Fruit fly (Drosophila melanogaster) ovary, adult (tissue): Measurements from ENCODE around the gene CG5386.
A peak's percentile ranks its signal among the peaks of the same experiment; 100 is the strongest.

Experiments used
- CG17801 ChIP-seq: fragments of 200-800 bp; optimal IDR thresholded peaks from 2 replicates; lab custom pipeline; 2019; ENCODE audit warnings: missing biosample characterization, mild to moderate bottlenecking, missing genetic modification characterization, moderate library complexity; ENCODE audit not compliant: partially characterized antibody

Gene CG5386

dm6 chr3R:22358810-22359209 lies 16.8 kb upstream of the CG5386 start:
- TF ChIP-seq CG17801 (GFP tag; lab: Kevin White, UChicago), result no peak

DNA sequence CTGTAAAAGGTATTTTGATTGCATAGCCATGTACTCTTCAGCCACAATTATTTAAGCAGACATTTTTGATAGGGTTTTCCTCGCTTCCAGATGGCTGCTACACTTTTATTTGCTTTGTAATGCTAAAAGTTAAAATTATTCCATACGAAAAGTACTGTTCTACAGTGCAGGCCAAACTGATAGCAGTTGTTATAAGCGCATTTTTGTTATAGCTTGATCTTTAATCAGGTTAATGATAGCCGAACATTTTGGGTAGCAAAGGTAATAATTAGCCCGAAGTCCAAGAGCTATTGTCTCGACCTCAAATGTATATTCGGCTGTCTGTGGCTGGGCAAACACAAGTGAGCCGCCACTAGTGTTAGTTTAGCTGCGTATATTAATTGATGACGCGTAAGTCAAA lies 15.9 kb upstream of the CG5386 start:
- no peak for TF ChIP-seq CG17801 (GFP tag; lab: Kevin White, UChicago)

- TF ChIP-seq CG17801 (GFP tag; lab: Kevin White, UChicago), result peak; percentile 14
Measured at dm6 chr3R:22356464-22357410, 14.7 kb upstream of the CG5386 start, which contains the start of gene Sar1. TSS of gene Sar1 (plus strand) at chr3R:22356685.

- TF ChIP-seq CG17801 (GFP tag; lab: Kevin White, UChicago), result no peak
Measured at dm6 chr3R:22351396-22351795, 9.3 kb upstream of the CG5386 start, which contains the start of gene rdhB. TSS of gene rdhB (plus strand) at chr3R:22351696.

dm6 chr3R:22342708-22343107 lies 657 bp upstream of the CG5386 start:
- no peak for TF ChIP-seq CG17801 (GFP tag; lab: Kevin White, UChicago)

DNA sequence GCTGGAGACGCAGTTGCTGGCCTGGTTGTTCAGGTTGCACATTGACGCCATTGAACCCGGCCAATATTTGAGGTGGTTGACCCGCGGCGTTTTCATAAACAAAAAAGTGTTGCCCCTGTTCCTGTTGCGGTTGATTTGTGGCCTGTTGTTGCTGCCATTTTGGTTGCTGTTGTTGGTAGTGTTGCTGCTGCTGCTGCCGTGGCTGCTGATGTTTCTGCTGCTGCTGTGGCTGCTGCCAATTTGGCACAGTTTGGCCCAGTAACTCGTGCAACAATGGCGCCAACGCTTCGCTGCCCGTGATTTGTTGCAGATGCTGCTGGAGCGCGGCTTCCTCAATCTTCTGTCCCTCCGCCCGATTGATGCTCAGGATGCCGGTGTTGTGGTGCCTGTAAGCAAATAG lies 399 bp downstream of the CG5386 start:
- TF ChIP-seq CG17801 (GFP tag; lab: Kevin White, UChicago), result no peak

dm6 chr3R:22340207-22340606 lies 1.8 kb downstream of the CG5386 start, which contains the start of gene CG5388:
TSS of gene CG5388 (minus strand) at chr3R:22340307.
- no peak for TF ChIP-seq CG17801 (GFP tag; lab: Kevin White, UChicago)

DNA sequence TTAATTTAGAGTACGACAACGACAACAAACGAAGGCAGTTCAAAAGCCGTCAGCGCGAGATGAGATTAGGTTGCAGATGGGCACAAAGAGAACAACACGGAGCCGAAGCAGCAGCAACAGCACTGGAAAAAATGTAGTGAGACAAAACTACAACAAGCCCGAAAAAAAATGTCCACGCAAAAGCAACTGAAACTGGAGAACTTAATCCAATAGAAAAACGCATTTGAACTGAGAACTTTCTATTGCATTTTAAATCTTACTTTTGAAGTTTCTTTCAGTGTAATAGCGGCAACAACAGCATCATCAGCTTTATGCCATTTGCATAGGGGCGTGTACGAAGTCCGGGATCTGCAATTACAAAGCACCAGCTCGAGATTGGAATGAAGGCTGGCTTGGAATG lies 2.5 kb downstream of the CG5386 start:
- no peak for TF ChIP-seq CG17801 (GFP tag; lab: Kevin White, UChicago)

- no peak for TF ChIP-seq CG17801 (GFP tag; lab: Kevin White, UChicago)
Measured at dm6 chr3R:22334050-22334449, 8.0 kb downstream of the CG5386 start, which contains the start of gene CG5391. TSS of gene CG5391 (minus strand) at chr3R:22334150.

DNA sequence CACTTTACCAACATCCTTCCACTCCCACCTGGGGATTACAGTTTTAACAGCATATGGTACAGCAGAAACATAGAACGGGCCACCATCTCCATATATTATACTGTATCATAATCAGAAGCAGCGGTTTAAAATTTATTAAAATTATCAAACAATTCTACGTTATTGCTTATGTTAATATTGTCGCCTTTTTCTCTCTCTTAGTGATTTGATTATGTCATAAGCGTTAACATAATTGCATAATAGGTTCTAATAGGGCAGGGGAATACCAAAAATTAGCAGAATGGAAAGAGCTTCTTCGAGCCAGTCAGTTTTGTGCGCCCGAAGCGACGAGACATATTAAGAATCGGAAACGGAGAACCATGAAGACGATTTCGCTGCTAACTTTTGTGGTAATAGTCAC lies 10.4 kb downstream of the CG5386 start, which contains the start of gene CG13862:
Gene CG13862, plus strand, starts transcription at position 301 of the 400 bp plus-strand sequence.
- no peak for TF ChIP-seq CG17801 (GFP tag; lab: Kevin White, UChicago)

dm6 chr3R:22330512-22331119 lies 11.4 kb downstream of the CG5386 start, which contains the start of gene CG33721:
TSS of gene CG33721 (plus strand) at chr3R:22331069.
- TF ChIP-seq CG17801 (GFP tag; lab: Kevin White, UChicago), result no peak

dm6 chr3R:22328665-22329350 lies 13.2 kb downstream of the CG5386 start, which contains the start of gene CG7080:
TSS of gene CG7080 (plus strand) at chr3R:22329300.
- TF ChIP-seq CG17801 (GFP tag; lab: Kevin White, UChicago), result no peak

- TF ChIP-seq CG17801 (GFP tag; lab: Kevin White, UChicago), result no peak
Measured at dm6 chr3R:22324736-22325135, 17.3 kb downstream of the CG5386 start.

DNA sequence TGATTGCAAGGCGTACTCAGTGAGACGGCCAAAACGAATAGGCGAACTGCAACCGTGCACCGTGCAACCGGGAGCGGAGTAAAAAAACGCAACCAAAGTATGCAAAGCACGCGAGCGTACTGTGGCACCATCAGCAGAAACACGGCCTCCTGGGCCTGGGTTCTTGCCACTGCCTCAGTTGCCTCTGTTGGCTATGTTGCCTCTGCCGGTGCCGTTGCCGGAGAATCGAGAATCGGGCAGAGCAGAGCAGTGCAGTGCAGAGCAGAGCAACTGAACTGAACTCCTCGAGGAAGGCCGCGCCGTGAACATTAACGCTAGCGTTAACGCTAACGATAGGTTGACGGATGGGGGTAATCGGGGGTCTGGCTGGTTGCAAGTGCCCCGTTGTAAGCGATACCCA lies 18.1 kb downstream of the CG5386 start, which contains the start of gene CG34377:
Gene CG34377, minus strand, starts transcription at position 101 of the 400 bp plus-strand sequence.
- no peak for TF ChIP-seq CG17801 (GFP tag; lab: Kevin White, UChicago)
